Worm (Caenorhabditis elegans) whole organism, midembryonic: ENCODE measurements around the gene degt-1.

Source experiments
- T22C8.4 ChIP-seq: fragments of 200-800 bp; sonication (Bioruptor generic); IDR thresholded peaks from 2 replicates; pipeline ENCODE4 v1.3.6; 2022; ENCODE audit warnings: missing genetic modification characterization, missing compliant biosample characterization
- cog-1 ChIP-seq: sonication (generic microtip); optimal IDR thresholded peaks from 2 replicates; lab custom pipeline; 2016; ENCODE audit warnings: missing genetic modification characterization, missing compliant biosample characterization
- flt-1 ChIP-seq: fragments of 200-800 bp; sonication (Bioruptor generic); IDR thresholded peaks from 2 replicates; pipeline ENCODE4 v1.3.6; 2022; ENCODE audit warnings: missing genetic modification characterization, missing compliant biosample characterization
- klf-2 ChIP-seq: fragments of 200-800 bp; sonication (Bioruptor generic); conservative IDR thresholded peaks from 2 replicates; pipeline ENCODE4 v1.3.6; 2022; ENCODE audit warnings: missing genetic modification reagents, missing genetic modification characterization, missing compliant biosample characterization
- med-1 ChIP-seq: sonication (generic microtip); optimal IDR thresholded peaks from 2 replicates; lab custom pipeline; 2017; ENCODE audit warnings: missing genetic modification characterization, mild to moderate bottlenecking, missing compliant biosample characterization, antibody characterized with exemption, missing genetic modification reagents; ENCODE audit not compliant: insufficient read depth
- ref-1 ChIP-seq: fragments of 200-800 bp; sonication (Bioruptor generic); conservative IDR thresholded peaks from 2 replicates; pipeline ENCODE4 v1.3.6; 2022; ENCODE audit warnings: missing genetic modification reagents, missing genetic modification characterization, missing compliant biosample characterization
- tab-1 ChIP-seq: fragments of 200-800 bp; sonication (Bioruptor generic); IDR thresholded peaks from 2 replicates; pipeline ENCODE4 v1.3.6; 2022; ENCODE audit warnings: missing genetic modification characterization, missing compliant biosample characterization
- ztf-23 ChIP-seq: fragments of 200-800 bp; sonication (Bioruptor generic); IDR thresholded peaks from 2 replicates; pipeline ENCODE4 v1.3.6; 2022; ENCODE audit warnings: missing genetic modification reagents, missing genetic modification characterization, missing compliant biosample characterization
- ztf-29 ChIP-seq: fragments of 200-800 bp; sonication (Bioruptor generic); IDR thresholded peaks from 2 replicates; pipeline ENCODE4 v1.3.6; 2022; ENCODE audit warnings: missing genetic modification reagents, missing genetic modification characterization, missing compliant biosample characterization

The degt-1 gene

ce11 chrV:10514271-10514670, 25.9 kb upstream of the degt-1 start, which contains the start of gene dmsr-8:
Gene dmsr-8 (minus strand): TSS chrV:10514371.
- TF ChIP-seq T22C8.4 (no peak), flt-1 (GFP tag; lab: Robert Waterston, UW) (no peak), ref-1 (no peak), klf-2 (GFP tag; lab: Robert Waterston, UW) (no peak), ztf-29 (GFP tag; lab: Robert Waterston, UW) (no peak)

DNA sequence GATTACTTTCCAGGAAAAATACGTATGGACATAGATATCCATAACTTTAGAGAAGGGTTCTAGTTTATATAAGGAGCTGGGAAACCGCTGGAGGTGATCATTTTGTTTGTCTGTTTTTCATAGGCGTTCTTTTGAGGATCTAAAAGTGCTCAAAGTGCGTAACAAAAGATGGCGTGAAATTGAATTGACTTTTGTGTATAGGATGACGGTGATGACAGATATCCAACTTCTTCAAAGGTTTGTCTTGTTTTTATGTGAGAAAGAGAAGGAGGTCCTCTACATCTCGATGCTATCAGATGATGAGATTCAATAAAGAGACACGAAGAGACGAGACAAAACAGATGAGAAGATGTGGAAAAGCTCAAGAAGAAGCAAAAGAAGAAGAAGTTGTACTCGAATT, 23.4 kb upstream of the degt-1 start:
- TF ChIP-seq cog-1 (tag; lab: Kevin White, UChicago) (no peak), tab-1 (GFP tag; lab: Robert Waterston, UW) (no peak), klf-2 (GFP tag; lab: Robert Waterston, UW) (no peak), T22C8.4 (no peak), med-1 (GFP tag; lab: Kevin White, UChicago) (no peak), ztf-29 (GFP tag; lab: Robert Waterston, UW) (no peak), ref-1 (no peak), flt-1 (GFP tag; lab: Robert Waterston, UW) (no peak), ztf-23 (GFP tag; lab: Robert Waterston, UW) (no peak)

DNA sequence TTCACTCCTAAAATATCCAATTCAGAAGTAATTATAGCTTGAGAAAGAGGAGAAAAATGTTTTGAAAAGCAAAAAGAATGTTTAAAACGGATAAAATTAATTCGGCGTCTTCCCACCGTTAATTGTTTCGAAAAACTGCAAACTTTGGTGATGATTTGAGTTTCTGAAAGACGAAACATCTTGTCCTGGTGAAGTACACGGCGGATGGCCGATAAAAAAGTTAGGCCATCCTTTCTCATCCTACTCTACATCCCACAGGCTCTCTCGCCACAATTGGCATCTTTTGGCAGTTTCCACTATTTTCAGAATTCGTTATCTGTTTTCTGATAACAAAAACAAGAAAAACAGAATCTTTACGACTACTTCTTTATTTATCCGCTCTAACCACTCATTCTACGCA, 14.2 kb upstream of the degt-1 start, which contains the start of the genes C35A5.8 and hda-11:
TSS of gene C35A5.8 (minus strand) at position 7 of the 400 bp plus-strand sequence.
TSS of gene hda-11 (plus strand) at position 283 of the 400 bp plus-strand sequence.
- no peak for TF ChIP-seq ztf-29 (GFP tag; lab: Robert Waterston, UW)
- no peak for TF ChIP-seq tab-1 (GFP tag; lab: Robert Waterston, UW)
- TF ChIP-seq med-1 (GFP tag; lab: Kevin White, UChicago) = no peak
- TF ChIP-seq ztf-23 (GFP tag; lab: Robert Waterston, UW) = no peak
- no peak for TF ChIP-seq ref-1
- peak; percentile 3 for TF ChIP-seq cog-1 (tag; lab: Kevin White, UChicago)
- peak; percentile 79; the same call in 1 of the 2 replicates for TF ChIP-seq flt-1 (GFP tag; lab: Robert Waterston, UW)
- 0 out of 2 replicates have a peak, but pooled peaks have one; percentile 27 for TF ChIP-seq klf-2 (GFP tag; lab: Robert Waterston, UW)
- no peak for TF ChIP-seq T22C8.4

DNA sequence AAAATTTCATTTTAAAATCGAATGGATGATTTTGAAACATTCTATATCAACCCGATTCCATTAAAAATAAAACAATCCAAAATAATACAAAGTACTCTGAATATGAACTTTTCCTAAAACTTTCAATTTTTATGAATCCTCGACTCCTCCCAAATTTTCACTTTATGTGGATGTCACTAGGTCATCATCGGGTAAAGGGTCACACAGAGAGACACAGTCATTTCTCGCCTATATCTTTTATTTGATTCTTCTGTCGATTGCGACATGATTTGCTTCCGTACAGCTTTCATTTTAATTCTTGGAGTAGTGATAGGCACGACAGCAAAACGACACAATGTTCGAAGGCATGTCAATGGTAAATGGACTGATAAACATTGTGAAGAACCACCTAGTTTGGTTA, 11.6 kb upstream of the degt-1 start, which contains the start of gene F25D1.3:
TSS of gene F25D1.3 (plus strand) at position 225 of the 400 bp plus-strand sequence.
- TF ChIP-seq ref-1 (no peak), med-1 (GFP tag; lab: Kevin White, UChicago) (no peak), ztf-23 (GFP tag; lab: Robert Waterston, UW) (no peak), T22C8.4 (no peak), flt-1 (GFP tag; lab: Robert Waterston, UW) (no peak), tab-1 (GFP tag; lab: Robert Waterston, UW) (no peak), cog-1 (tag; lab: Kevin White, UChicago) (no peak), klf-2 (GFP tag; lab: Robert Waterston, UW) (no peak), ztf-29 (GFP tag; lab: Robert Waterston, UW) (no peak)

ce11 chrV:10529600-10529999, 10.5 kb upstream of the degt-1 start:
- TF ChIP-seq T22C8.4 (no peak), flt-1 (GFP tag; lab: Robert Waterston, UW) (no peak), tab-1 (GFP tag; lab: Robert Waterston, UW) (no peak), ztf-23 (GFP tag; lab: Robert Waterston, UW) (no peak), ref-1 (no peak), klf-2 (GFP tag; lab: Robert Waterston, UW) (no peak), ztf-29 (GFP tag; lab: Robert Waterston, UW) (no peak), med-1 (GFP tag; lab: Kevin White, UChicago) (no peak), cog-1 (tag; lab: Kevin White, UChicago) (no peak)

ce11 chrV:10532725-10533124, 7.4 kb upstream of the degt-1 start, which contains the start of gene txt-10:
Gene txt-10 (minus strand): TSS chrV:10532825.
- TF ChIP-seq tab-1 (GFP tag; lab: Robert Waterston, UW) = no peak
- TF ChIP-seq cog-1 (tag; lab: Kevin White, UChicago) = no peak
- TF ChIP-seq ref-1 = no peak
- no peak for TF ChIP-seq T22C8.4
- TF ChIP-seq med-1 (GFP tag; lab: Kevin White, UChicago) = no peak
- TF ChIP-seq klf-2 (GFP tag; lab: Robert Waterston, UW) = no peak
- no peak for TF ChIP-seq ztf-29 (GFP tag; lab: Robert Waterston, UW)
- TF ChIP-seq flt-1 (GFP tag; lab: Robert Waterston, UW) = no peak
- TF ChIP-seq ztf-23 (GFP tag; lab: Robert Waterston, UW) = no peak

DNA sequence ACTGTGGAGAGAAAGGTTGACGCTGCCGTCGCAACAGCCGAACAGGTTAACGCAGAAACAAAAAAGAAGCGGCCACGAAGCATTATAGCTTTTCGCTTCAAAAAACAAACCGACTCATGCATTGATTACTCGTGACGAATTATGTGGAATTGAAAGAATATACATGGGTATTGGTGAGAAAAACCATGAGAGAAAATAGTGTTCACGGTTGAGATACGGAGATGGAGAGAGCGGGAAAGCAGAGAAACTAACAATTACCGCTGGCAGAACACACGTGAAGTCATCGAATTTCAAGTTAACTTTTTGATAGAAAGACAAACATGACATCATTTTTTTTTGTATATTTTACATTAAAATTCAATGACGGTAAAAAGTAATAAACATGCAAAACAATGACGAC, 4.8 kb upstream of the degt-1 start:
- TF ChIP-seq ref-1 = no peak
- no peak for TF ChIP-seq ztf-23 (GFP tag; lab: Robert Waterston, UW)
- no peak for TF ChIP-seq tab-1 (GFP tag; lab: Robert Waterston, UW)
- no peak for TF ChIP-seq ztf-29 (GFP tag; lab: Robert Waterston, UW)
- TF ChIP-seq cog-1 (tag; lab: Kevin White, UChicago) = no peak
- no peak for TF ChIP-seq med-1 (GFP tag; lab: Kevin White, UChicago)
- TF ChIP-seq klf-2 (GFP tag; lab: Robert Waterston, UW) = no peak
- no peak for TF ChIP-seq T22C8.4
- no peak for TF ChIP-seq flt-1 (GFP tag; lab: Robert Waterston, UW)

ce11 chrV:10536095-10536691, 3.9 kb upstream of the degt-1 start, which contains the start of gene ppm-1.A:
Gene ppm-1.A (minus strand): TSS chrV:10536388.
- TF ChIP-seq ztf-29 (GFP tag; lab: Robert Waterston, UW) (no peak), ref-1 (no peak), tab-1 (GFP tag; lab: Robert Waterston, UW) (no peak), klf-2 (GFP tag; lab: Robert Waterston, UW) (no peak), cog-1 (tag; lab: Kevin White, UChicago) (no peak), med-1 (GFP tag; lab: Kevin White, UChicago) (no peak)

DNA sequence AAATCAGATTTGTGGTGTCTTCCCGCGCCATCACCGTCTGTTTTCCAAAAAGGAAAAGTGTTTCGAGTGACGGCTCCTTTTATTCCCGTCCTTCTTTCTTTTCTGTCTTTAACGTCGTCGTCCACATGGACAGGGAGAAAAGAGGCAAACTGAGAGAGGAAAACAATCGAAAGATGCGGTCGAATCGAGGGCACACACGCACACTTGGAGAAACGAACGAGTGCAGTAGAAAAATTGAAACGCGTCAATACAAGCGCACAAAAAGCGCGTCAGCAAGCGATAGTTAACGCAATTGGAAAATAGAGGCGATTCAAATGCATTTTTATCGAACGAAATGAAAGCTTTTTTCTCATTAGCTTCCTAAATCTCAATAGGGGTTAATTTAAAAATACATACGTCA, 3.3 kb upstream of the degt-1 start:
- TF ChIP-seq cog-1 (tag; lab: Kevin White, UChicago) (peak; percentile 58), tab-1 (GFP tag; lab: Robert Waterston, UW) (no peak), ztf-29 (GFP tag; lab: Robert Waterston, UW) (no peak), T22C8.4 (no peak), med-1 (GFP tag; lab: Kevin White, UChicago) (peak; percentile 1), flt-1 (GFP tag; lab: Robert Waterston, UW) (no peak), ref-1 (no peak), klf-2 (GFP tag; lab: Robert Waterston, UW) (no peak), ztf-23 (GFP tag; lab: Robert Waterston, UW) (peak; percentile 94)
